Fruit fly (Drosophila melanogaster) whole organism, pupa: ENCODE results near the gene CG10165.

Source experiments
- CG10348 ChIP-seq: fragments of 200-800 bp; sonication (Bioruptor generic); IDR thresholded peaks from 2 replicates; pipeline ENCODE4 v1.3.6; 2022; ENCODE audit warnings: missing biosample characterization, missing genetic modification characterization
- CG12605 ChIP-seq: fragments of 200-800 bp; sonication (Bioruptor generic); IDR thresholded peaks from 2 replicates; pipeline ENCODE4 v1.3.6; 2022; ENCODE audit warnings: missing biosample characterization, missing genetic modification characterization
- CG13204 ChIP-seq: fragments of 200-800 bp; sonication (Bioruptor generic); optimal IDR thresholded peaks from 2 replicates; lab custom pipeline; 2018; ENCODE audit warnings: missing biosample characterization, mild to moderate bottlenecking, missing genetic modification characterization, moderate library complexity
- CG14655 ChIP-seq: fragments of 200-800 bp; sonication (Bioruptor generic); optimal IDR thresholded peaks from 3 replicates; lab custom pipeline; 2017; ENCODE audit warnings: mild to moderate bottlenecking, missing biosample characterization, missing genetic modification reagents, missing genetic modification characterization
- CG15710 ChIP-seq: fragments of 200-800 bp; sonication (Bioruptor generic); optimal IDR thresholded peaks from 2 replicates; lab custom pipeline; 2018; ENCODE audit warnings: missing biosample characterization, mild to moderate bottlenecking, missing genetic modification characterization, moderate library complexity
- CG17806 ChIP-seq: fragments of 200-800 bp; sonication (Bioruptor generic); optimal IDR thresholded peaks from 2 replicates; lab custom pipeline; 2018; ENCODE audit warnings: missing biosample characterization, mild to moderate bottlenecking, missing genetic modification characterization, moderate library complexity
- CG32121 ChIP-seq: fragments of 200-800 bp; sonication (Bioruptor generic); IDR thresholded peaks from 2 replicates; pipeline ENCODE4 v1.3.6; 2022; ENCODE audit warnings: missing biosample characterization, missing genetic modification characterization
- CG34367 ChIP-seq: fragments of 200-800 bp; sonication (Bioruptor generic); optimal IDR thresholded peaks from 2 replicates; lab custom pipeline; 2018; ENCODE audit warnings: missing biosample characterization, mild to moderate bottlenecking, missing genetic modification characterization
- CG4496 ChIP-seq: fragments of 200-800 bp; sonication (Bioruptor generic); IDR thresholded peaks from 3 replicates; pipeline ENCODE4 v1.3.6; 2022; ENCODE audit warnings: missing biosample characterization, missing genetic modification characterization
- CG8159 ChIP-seq: fragments of 200-800 bp; sonication (Bioruptor generic); optimal IDR thresholded peaks from 3 replicates; lab custom pipeline; 2018; ENCODE audit warnings: missing biosample characterization, mild to moderate bottlenecking, missing genetic modification characterization, moderate library complexity
- CG8301 ChIP-seq: fragments of 200-800 bp; sonication (Bioruptor generic); optimal IDR thresholded peaks from 2 replicates; lab custom pipeline; 2018; ENCODE audit warnings: missing biosample characterization, mild to moderate bottlenecking, missing genetic modification characterization
- CG9948 ChIP-seq: fragments of 200-800 bp; sonication (Bioruptor generic); optimal IDR thresholded peaks from 2 replicates; lab custom pipeline; 2018; ENCODE audit warnings: missing biosample characterization, mild to moderate bottlenecking, missing genetic modification characterization, moderate library complexity
- D1 ChIP-seq: fragments of 200-800 bp; sonication (Bioruptor generic); optimal IDR thresholded peaks from 2 replicates; lab custom pipeline; 2018; ENCODE audit warnings: missing biosample characterization, mild to moderate bottlenecking, missing genetic modification characterization, moderate library complexity
- EcR ChIP-seq: fragments of 200-800 bp; sonication (Bioruptor generic); optimal IDR thresholded peaks from 3 replicates; lab custom pipeline; 2019; ENCODE audit warnings: missing biosample characterization, missing genetic modification characterization, mild to moderate bottlenecking, moderate library complexity, missing genetic modification reagents
- Ets98B ChIP-seq: fragments of 200-800 bp; sonication (Bioruptor generic); IDR thresholded peaks from 2 replicates; pipeline ENCODE4 v1.3.6; 2022; ENCODE audit warnings: missing biosample characterization, missing genetic modification characterization
- Pif1A ChIP-seq: fragments of 200-800 bp; sonication (Bioruptor generic); optimal IDR thresholded peaks from 3 replicates; lab custom pipeline; 2016; ENCODE audit warnings: missing biosample characterization, missing genetic modification characterization
- Pif1B ChIP-seq: fragments of 200-800 bp; sonication (Bioruptor generic); optimal IDR thresholded peaks from 3 replicates; lab custom pipeline; 2016; ENCODE audit warnings: missing biosample characterization, missing genetic modification characterization
- Snoo ChIP-seq: fragments of 200-800 bp; sonication (Bioruptor generic); optimal IDR thresholded peaks from 3 replicates; lab custom pipeline; 2017; ENCODE audit warnings: missing biosample characterization, mild to moderate bottlenecking, missing genetic modification characterization, inconsistent platforms
- fd96Ca ChIP-seq: fragments of 200-800 bp; sonication (Bioruptor generic); IDR thresholded peaks from 3 replicates; pipeline ENCODE4 v1.3.6; 2022; ENCODE audit warnings: missing biosample characterization, missing genetic modification characterization
- gl ChIP-seq: fragments of 200-800 bp; sonication (Bioruptor generic); optimal IDR thresholded peaks from 2 replicates; lab custom pipeline; 2018; ENCODE audit warnings: missing biosample characterization, mild to moderate bottlenecking, missing genetic modification characterization
- rn ChIP-seq: fragments of 200-800 bp; sonication (Bioruptor generic); IDR thresholded peaks from 2 replicates; pipeline ENCODE4 v1.3.6; 2022; ENCODE audit warnings: missing biosample characterization, missing genetic modification characterization

The CG10165 gene

DNA sequence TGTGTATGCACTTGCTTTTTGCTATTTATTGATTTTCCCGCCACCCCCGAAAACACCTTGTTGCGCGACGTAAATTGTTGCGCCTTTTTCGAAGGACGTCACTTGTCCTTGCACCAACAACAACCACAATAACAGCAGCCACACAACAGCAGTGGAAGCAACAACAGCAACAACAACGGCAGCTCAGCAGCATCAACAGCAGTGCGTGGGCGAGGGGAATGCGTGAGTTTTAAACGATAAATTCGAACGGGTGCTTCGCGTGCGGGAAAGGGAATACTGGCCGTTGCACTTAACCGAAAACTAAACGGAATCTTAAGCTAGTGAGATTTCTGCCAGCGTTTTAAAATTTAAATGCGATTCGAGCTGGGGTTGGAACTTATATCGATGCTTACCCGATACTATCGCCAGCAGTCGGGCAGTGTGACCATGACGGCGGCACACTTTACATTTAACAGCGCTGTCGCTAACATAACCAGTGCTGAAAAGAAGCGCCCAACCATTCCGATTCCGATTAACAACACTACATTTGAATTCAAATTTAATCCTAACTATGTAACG lies 21.7 kb downstream of the CG10165 start, which contains the start of gene cyst:
TSS of gene cyst (minus strand) at position 404 of the 558 bp plus-strand sequence.
- TF ChIP-seq CG10348 (GFP tag; lab: Robert Waterston, UW) (no peak), D1 (no peak), CG12605 (GFP tag; lab: Robert Waterston, UW) (no peak), CG4496 (GFP tag; lab: Robert Waterston, UW) (0 out of 3 replicates have a peak, but pooled peaks have one; percentile 14), CG34367 (tag; lab: Kevin White, UChicago) (no peak)

DNA sequence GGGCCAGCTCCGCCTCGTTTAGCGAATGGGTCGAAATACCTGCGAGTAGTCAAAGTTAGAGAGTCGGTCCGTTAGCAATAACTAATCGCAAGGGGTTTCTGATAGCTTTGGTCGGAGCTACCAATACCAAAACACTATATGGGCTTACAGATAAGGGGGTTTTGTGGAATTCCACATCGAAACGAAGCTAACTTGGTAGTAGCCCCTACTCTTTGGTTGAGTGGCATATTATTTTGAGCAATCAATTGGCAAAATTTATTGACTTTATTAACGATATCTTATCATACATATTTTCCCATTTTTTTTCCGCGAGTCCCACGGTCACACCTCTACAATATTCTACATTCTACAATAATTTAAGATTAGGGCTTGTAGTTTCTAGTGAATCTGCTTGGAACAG lies 23.8 kb downstream of the CG10165 start:
- TF ChIP-seq CG4496 (GFP tag; lab: Robert Waterston, UW): no peak
- no peak for TF ChIP-seq CG14655
- no peak for TF ChIP-seq CG34367 (tag; lab: Kevin White, UChicago)
- no peak for TF ChIP-seq Ets98B (GFP tag; lab: Robert Waterston, UW)
- TF ChIP-seq CG32121: no peak
- TF ChIP-seq EcR (GFP tag; lab: Kevin White, UChicago): no peak
- TF ChIP-seq CG17806: no peak
- no peak for TF ChIP-seq CG10348 (GFP tag; lab: Robert Waterston, UW)
- no peak for TF ChIP-seq fd96Ca (GFP tag; lab: Robert Waterston, UW)
- no peak for TF ChIP-seq CG15710 (tag; lab: Kevin White, UChicago)
- no peak for TF ChIP-seq CG13204
- no peak for TF ChIP-seq Pif1B (GFP tag; lab: Kevin White, UChicago)
- no peak for TF ChIP-seq CG8159 (tag; lab: Kevin White, UChicago)
- no peak for TF ChIP-seq gl (tag; lab: Kevin White, UChicago)

DNA sequence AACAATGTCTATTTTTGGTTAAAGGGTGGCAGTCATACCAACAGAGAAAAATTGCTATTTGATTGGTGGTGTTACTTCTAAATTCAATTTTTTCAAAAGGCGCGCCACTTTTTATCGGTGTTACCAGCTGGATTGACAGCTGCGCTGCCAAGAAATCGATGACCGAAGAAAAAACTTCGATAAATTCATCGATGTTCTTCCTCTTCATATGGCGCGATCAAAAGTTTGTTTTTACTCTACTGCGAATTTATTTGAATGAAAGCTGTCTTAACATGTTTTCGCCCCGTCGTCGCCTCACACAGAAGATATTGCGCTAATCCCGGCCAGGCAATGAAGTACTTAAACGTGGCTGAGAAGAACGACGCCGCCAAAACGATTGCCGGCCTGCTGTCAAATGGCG lies 32.1 kb downstream of the CG10165 start, which contains the start of gene Top3alpha:
TSS of gene Top3alpha (plus strand) at position 186 of the 400 bp plus-strand sequence.
- TF ChIP-seq CG9948 (no peak), gl (tag; lab: Kevin White, UChicago) (no peak), CG12605 (GFP tag; lab: Robert Waterston, UW) (no peak), CG8159 (tag; lab: Kevin White, UChicago) (no peak), CG17806 (no peak), CG10348 (GFP tag; lab: Robert Waterston, UW) (no peak), Snoo (tag; lab: Kevin White, UChicago) (no peak), CG34367 (tag; lab: Kevin White, UChicago) (no peak), fd96Ca (GFP tag; lab: Robert Waterston, UW) (no peak), CG13204 (no peak), rn (GFP tag; lab: Robert Waterston, UW) (no peak), Ets98B (GFP tag; lab: Robert Waterston, UW) (no peak), CG14655 (no peak), CG4496 (GFP tag; lab: Robert Waterston, UW) (no peak), CG32121 (no peak), CG15710 (tag; lab: Kevin White, UChicago) (no peak), EcR (GFP tag; lab: Kevin White, UChicago) (no peak), Pif1B (GFP tag; lab: Kevin White, UChicago) (no peak), Pif1A (GFP tag; lab: Kevin White, UChicago) (no peak), D1 (no peak)

DNA sequence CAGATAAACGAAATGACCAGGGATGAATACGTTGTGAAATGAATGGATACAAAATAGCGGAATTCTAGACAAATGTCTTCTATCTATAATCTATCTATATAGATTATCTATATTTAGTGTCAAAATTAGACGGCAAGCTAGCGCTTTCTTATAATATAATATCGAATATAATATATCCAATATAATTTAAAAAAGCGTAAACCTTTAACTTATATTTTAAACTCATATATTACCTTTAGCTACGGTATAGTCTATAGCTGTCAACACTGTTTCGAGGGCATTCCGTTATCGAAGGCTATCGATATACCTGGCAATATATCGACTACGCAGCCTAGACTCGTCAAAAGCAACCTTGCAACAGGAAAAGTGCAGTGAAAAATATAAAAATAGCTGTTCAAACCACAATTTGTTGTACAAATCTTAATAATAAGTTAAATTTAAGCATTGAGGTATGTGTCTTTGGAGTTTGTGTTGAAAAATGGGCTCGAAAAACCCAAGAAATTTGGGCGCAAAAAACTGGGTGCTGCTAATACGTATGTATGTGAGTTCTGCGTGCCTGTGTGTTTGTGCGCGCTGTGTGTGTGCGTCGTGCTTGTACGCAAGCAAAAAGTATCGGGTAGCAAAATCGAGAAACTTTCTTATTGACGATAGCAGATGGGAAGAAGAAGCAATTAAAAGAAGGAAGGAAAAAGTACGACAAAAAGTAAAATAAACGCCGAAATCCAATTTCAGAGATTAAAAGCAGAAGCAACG lies 37.0 kb downstream of the CG10165 start, which contains the start of the genes swm and Ctu2:
TSS of gene swm (plus strand) at position 318 of the 753 bp plus-strand sequence.
TSS of gene Ctu2 (minus strand) at position 320 of the 753 bp plus-strand sequence.
- no peak for TF ChIP-seq CG14655
- TF ChIP-seq CG15710 (tag; lab: Kevin White, UChicago): peak; percentile 70
- TF ChIP-seq EcR (GFP tag; lab: Kevin White, UChicago): peak; percentile 19
- TF ChIP-seq fd96Ca (GFP tag; lab: Robert Waterston, UW): no peak
- no peak for TF ChIP-seq CG10348 (GFP tag; lab: Robert Waterston, UW)
- TF ChIP-seq CG8159 (tag; lab: Kevin White, UChicago): no peak
- no peak for TF ChIP-seq Pif1A (GFP tag; lab: Kevin White, UChicago)
- TF ChIP-seq rn (GFP tag; lab: Robert Waterston, UW): no peak
- no peak for TF ChIP-seq CG13204
- no peak for TF ChIP-seq CG8301 (tag; lab: Kevin White, UChicago)
- no peak; the same call in 1 of the 2 replicates for TF ChIP-seq Ets98B (GFP tag; lab: Robert Waterston, UW)
- TF ChIP-seq CG9948: peak; percentile 43
- no peak for TF ChIP-seq CG17806
- TF ChIP-seq CG32121: peak; percentile 56; the same call in 1 of the 2 replicates
- TF ChIP-seq Snoo (tag; lab: Kevin White, UChicago): no peak

DNA sequence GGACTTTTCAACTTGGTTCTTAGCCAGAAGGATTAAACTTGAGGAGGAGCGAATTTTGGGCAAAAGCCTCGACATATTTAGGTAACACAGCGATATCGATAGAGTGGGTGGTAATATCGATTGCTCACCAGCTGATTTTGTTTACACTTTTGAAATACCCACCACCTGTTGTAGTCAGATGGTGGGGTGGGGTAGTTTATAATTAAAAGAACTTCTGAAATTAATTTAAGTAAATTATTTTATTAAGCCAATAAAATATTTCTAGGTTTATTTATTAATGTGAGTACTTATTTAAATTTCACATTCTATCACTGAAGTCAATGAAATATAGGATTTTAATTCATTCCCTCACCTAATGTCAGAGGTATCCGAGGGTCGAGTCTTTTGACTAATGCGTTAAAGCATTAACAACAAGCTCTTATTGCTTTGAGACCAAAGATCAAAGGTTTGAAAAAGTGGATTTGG lies 40.1 kb downstream of the CG10165 start, which contains the start of the genes CG10194 and CG18094:
TSS of gene CG10194 (minus strand) at position 108 of the 465 bp plus-strand sequence.
TSS of gene CG18094 (plus strand) at position 266 of the 465 bp plus-strand sequence.
- TF ChIP-seq CG4496 (GFP tag; lab: Robert Waterston, UW): peak; percentile 40; the same call in 1 of the 3 replicates
- TF ChIP-seq CG12605 (GFP tag; lab: Robert Waterston, UW): peak; percentile 61
- TF ChIP-seq Pif1B (GFP tag; lab: Kevin White, UChicago): no peak
- no peak for TF ChIP-seq Ets98B (GFP tag; lab: Robert Waterston, UW)
- TF ChIP-seq CG34367 (tag; lab: Kevin White, UChicago): no peak
- peak; percentile 50 for TF ChIP-seq CG32121
